Fruit fly (Drosophila melanogaster) whole organism, prepupa: ENCODE measurements around the gene CG4962.

Source experiments
- Blimp-1 ChIP-seq: fragments of 200-800 bp; sonication (Bioruptor generic); optimal IDR thresholded peaks from 3 replicates; lab custom pipeline; 2017; ENCODE audit warnings: missing biosample characterization, missing genetic modification characterization, mild to moderate bottlenecking, moderate library complexity, missing genetic modification reagents
- CG10631 ChIP-seq: fragments of 200-800 bp; sonication (Bioruptor generic); optimal IDR thresholded peaks from 2 replicates; lab custom pipeline; 2016; ENCODE audit warnings: missing biosample characterization, missing genetic modification characterization
- CG11294 ChIP-seq: fragments of 200-800 bp; sonication (Bioruptor generic); IDR thresholded peaks from 2 replicates; pipeline ENCODE4 v1.3.6; 2022; ENCODE audit warnings: missing biosample characterization, missing genetic modification characterization
- CG11762 ChIP-seq: fragments of 200-800 bp; sonication (Bioruptor generic); optimal IDR thresholded peaks from 3 replicates; lab custom pipeline; 2016; ENCODE audit warnings: missing biosample characterization, missing genetic modification characterization; ENCODE audit not compliant: insufficient read depth
- CG11902 ChIP-seq: fragments of 200-800 bp; sonication (Bioruptor generic); optimal IDR thresholded peaks from 3 replicates; lab custom pipeline; 2016; ENCODE audit warnings: missing biosample characterization, missing genetic modification characterization
- CG15336 ChIP-seq: fragments of 200-800 bp; sonication (Bioruptor generic); IDR thresholded peaks from 2 replicates; pipeline ENCODE4 v1.3.6; 2022; ENCODE audit warnings: missing biosample characterization, missing genetic modification characterization
- CG1621 ChIP-seq: fragments of 200-800 bp; sonication (Bioruptor generic); optimal IDR thresholded peaks from 3 replicates; lab custom pipeline; 2018; ENCODE audit warnings: missing biosample characterization, mild to moderate bottlenecking, missing genetic modification characterization
- CG31627 ChIP-seq: fragments of 200-800 bp; sonication (Bioruptor generic); optimal IDR thresholded peaks from 3 replicates; lab custom pipeline; 2016; ENCODE audit warnings: missing biosample characterization, missing genetic modification characterization
- CG34406 ChIP-seq: fragments of 200-800 bp; sonication (Bioruptor generic); optimal IDR thresholded peaks from 3 replicates; lab custom pipeline; 2016; ENCODE audit warnings: missing biosample characterization, missing genetic modification characterization
- CG4318 ChIP-seq: fragments of 200-800 bp; sonication (Bioruptor generic); optimal IDR thresholded peaks from 3 replicates; lab custom pipeline; 2017; ENCODE audit warnings: missing biosample characterization, mild to moderate bottlenecking, missing genetic modification characterization
- CG6163 ChIP-seq: fragments of 200-800 bp; sonication (Bioruptor generic); IDR thresholded peaks from 3 replicates; pipeline ENCODE4 v1.3.6; 2022; ENCODE audit warnings: missing biosample characterization, missing genetic modification characterization
- CG6792 ChIP-seq: fragments of 200-800 bp; sonication (Bioruptor generic); optimal IDR thresholded peaks from 3 replicates; lab custom pipeline; 2016; ENCODE audit warnings: missing biosample characterization, missing genetic modification characterization
- CG6854 ChIP-seq: fragments of 200-800 bp; sonication (Bioruptor generic); optimal IDR thresholded peaks from 2 replicates; lab custom pipeline; 2017; ENCODE audit warnings: missing biosample characterization, mild to moderate bottlenecking, missing genetic modification characterization
- CG7368 ChIP-seq: fragments of 200-800 bp; sonication (Bioruptor generic); optimal IDR thresholded peaks from 3 replicates; lab custom pipeline; 2016; ENCODE audit warnings: missing biosample characterization, missing genetic modification characterization
- CG8119 ChIP-seq: fragments of 200-800 bp; sonication (Bioruptor generic); IDR thresholded peaks from 3 replicates; pipeline ENCODE4 v1.3.6; 2022; ENCODE audit warnings: missing biosample characterization, missing genetic modification characterization
- CG8319 ChIP-seq: fragments of 200-800 bp; sonication (Bioruptor generic); optimal IDR thresholded peaks from 3 replicates; lab custom pipeline; 2016; ENCODE audit warnings: missing biosample characterization, missing genetic modification characterization
- CG8632 ChIP-seq: fragments of 200-800 bp; sonication (Bioruptor generic); optimal IDR thresholded peaks from 3 replicates; lab custom pipeline; 2016; ENCODE audit warnings: missing biosample characterization, missing genetic modification characterization
- Eip75B ChIP-seq: fragments of 200-800 bp; sonication (Bioruptor generic); optimal IDR thresholded peaks from 3 replicates; lab custom pipeline; 2016; ENCODE audit warnings: missing biosample characterization, missing genetic modification characterization
- Eip78C ChIP-seq: fragments of 200-800 bp; sonication (Bioruptor generic); peaks from one replicate; lab custom pipeline; 2016; ENCODE audit warnings: missing biosample characterization, missing genetic modification characterization
- Eip93F ChIP-seq: fragments of 200-800 bp; sonication (Bioruptor generic); optimal IDR thresholded peaks from 2 replicates; lab custom pipeline; 2016; ENCODE audit warnings: missing biosample characterization, mild to moderate bottlenecking, missing genetic modification characterization
- Gug ChIP-seq: fragments of 200-800 bp; sonication (Bioruptor generic); IDR thresholded peaks from 2 replicates; pipeline ENCODE4 v1.3.6; 2022; ENCODE audit warnings: missing biosample characterization, missing genetic modification characterization
- Hr38 ChIP-seq: sonication (Bioruptor generic); optimal IDR thresholded peaks from 2 replicates; lab custom pipeline; 2016; ENCODE audit warnings: missing biosample characterization, missing genetic modification characterization
- Hr4 ChIP-seq: fragments of 200-800 bp; sonication (Bioruptor generic); optimal IDR thresholded peaks from 3 replicates; lab custom pipeline; 2016; ENCODE audit warnings: missing biosample characterization, missing genetic modification characterization
- OdsH ChIP-seq: fragments of 200-800 bp; sonication (Bioruptor generic); optimal IDR thresholded peaks from 3 replicates; lab custom pipeline; 2016; ENCODE audit warnings: missing biosample characterization, missing genetic modification characterization
- Smox ChIP-seq: fragments of 200-800 bp; sonication (Bioruptor generic); optimal IDR thresholded peaks from 3 replicates; lab custom pipeline; 2016; ENCODE audit warnings: missing biosample characterization, missing genetic modification characterization
- Sox102F ChIP-seq: fragments of 200-800 bp; sonication (Bioruptor generic); optimal IDR thresholded peaks from 2 replicates; lab custom pipeline; 2016; ENCODE audit warnings: missing biosample characterization, mild to moderate bottlenecking, missing genetic modification characterization
- acj6 ChIP-seq: fragments of 200-800 bp; sonication (Bioruptor generic); optimal IDR thresholded peaks from 3 replicates; lab custom pipeline; 2016; ENCODE audit warnings: missing biosample characterization, missing genetic modification characterization
- cyc ChIP-seq: fragments of 200-800 bp; sonication (Bioruptor generic); optimal IDR thresholded peaks from 3 replicates; lab custom pipeline; 2016; ENCODE audit warnings: missing biosample characterization, missing genetic modification characterization
- eg ChIP-seq: fragments of 200-800 bp; sonication (Bioruptor generic); IDR thresholded peaks from 3 replicates; pipeline ENCODE4 v1.3.6; 2022; ENCODE audit warnings: missing biosample characterization, missing genetic modification characterization
- fd85E ChIP-seq: fragments of 200-800 bp; sonication (Bioruptor generic); optimal IDR thresholded peaks from 3 replicates; lab custom pipeline; 2016; ENCODE audit warnings: missing biosample characterization, missing genetic modification characterization
- lz ChIP-seq: fragments of 200-800 bp; sonication (Bioruptor generic); optimal IDR thresholded peaks from 3 replicates; lab custom pipeline; 2016; ENCODE audit warnings: missing biosample characterization, missing genetic modification characterization
- net ChIP-seq: fragments of 200-800 bp; sonication (Bioruptor generic); optimal IDR thresholded peaks from 3 replicates; lab custom pipeline; 2016; ENCODE audit warnings: missing biosample characterization, missing genetic modification characterization
- salr ChIP-seq, 2 experiments: fragments of 200-800 bp; sonication (Bioruptor generic); optimal IDR thresholded peaks; 3 replicates each; lab custom pipeline; 2016 to 2018; ENCODE audit warnings: missing biosample characterization in 2 of 2, missing genetic modification characterization in 2 of 2, mild to moderate bottlenecking in 1 of 2
- svp ChIP-seq: fragments of 200-800 bp; sonication (Bioruptor generic); peaks from one replicate; lab custom pipeline; 2016; ENCODE audit warnings: missing biosample characterization, missing genetic modification characterization

CG4962 gene

dm6 chr3L:16295447-16295846 is at the start of gene CG4962:
CG4962 (minus strand) TSS chr3L:16295547.
- TF ChIP-seq OdsH (GFP tag; lab: Kevin White, UChicago) (no peak), svp (GFP tag; lab: Kevin White, UChicago) (no peak), CG8632 (GFP tag; lab: Kevin White, UChicago) (no peak), lz (GFP tag; lab: Kevin White, UChicago) (no peak), CG11902 (GFP tag; lab: Kevin White, UChicago) (no peak), Eip93F (GFP tag; lab: Kevin White, UChicago) (no peak), Eip75B (no peak), Smox (GFP tag; lab: Kevin White, UChicago) (no peak), CG1621 (no peak), CG31627 (GFP tag; lab: Kevin White, UChicago) (no peak), CG7368 (GFP tag; lab: Kevin White, UChicago) (no peak), acj6 (GFP tag; lab: Kevin White, UChicago) (no peak)

dm6 chr3L:16339873-16340272 is 44.5 kb upstream of the CG4962 start:
- TF ChIP-seq CG6854 (no peak), Blimp-1 (GFP tag; lab: Kevin White, UChicago) (peak; percentile 90), CG1621 (no peak), CG10631 (GFP tag; lab: Kevin White, UChicago) (no peak)

DNA sequence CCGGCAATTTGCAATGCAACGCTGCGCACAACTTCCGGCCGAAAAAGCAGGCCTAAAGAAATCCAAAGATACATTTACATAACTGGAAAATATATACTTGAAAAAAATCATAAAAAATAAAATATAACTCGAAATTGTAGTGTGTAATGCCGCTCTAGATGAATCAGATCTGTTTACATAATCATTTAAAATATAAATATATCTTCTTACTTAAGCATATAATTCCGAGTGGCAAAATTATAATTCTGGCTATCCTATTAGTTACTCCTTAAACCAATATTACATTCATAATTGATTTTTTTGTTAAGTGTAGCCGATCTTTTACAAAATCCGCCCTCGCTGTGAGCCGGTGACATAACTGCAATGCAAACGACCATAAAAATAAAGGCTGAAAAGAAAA is 44.1 kb upstream of the CG4962 start:
- no peak for TF ChIP-seq Hr38
- TF ChIP-seq fd85E (GFP tag; lab: Kevin White, UChicago): no peak
- no peak for TF ChIP-seq CG10631 (GFP tag; lab: Kevin White, UChicago)
- TF ChIP-seq CG8119 (GFP tag; lab: Robert Waterston, UW): peak; percentile 74
- no peak for TF ChIP-seq svp (GFP tag; lab: Kevin White, UChicago)
- peak in 1 of 2 experiments; percentile 15 for TF ChIP-seq salr (GFP tag; optimal IDR thresholded peaks at IDR 0.05; lab: Kevin White, UChicago)
- peak; percentile 28 for TF ChIP-seq CG4318 (GFP tag; lab: Kevin White, UChicago)
- peak; percentile 81 for TF ChIP-seq Eip78C (GFP tag; lab: Kevin White, UChicago)
- TF ChIP-seq CG15336 (GFP tag; lab: Robert Waterston, UW): peak; percentile 69
- TF ChIP-seq CG34406 (GFP tag; lab: Kevin White, UChicago): peak; percentile 9
- no peak for TF ChIP-seq CG8632 (GFP tag; lab: Kevin White, UChicago)
- peak; percentile 31; the same call in 1 of the 3 replicates for TF ChIP-seq eg (GFP tag; lab: Robert Waterston, UW)
- TF ChIP-seq Hr4 (GFP tag; lab: Kevin White, UChicago): peak; percentile 64
- TF ChIP-seq CG6163 (GFP tag; lab: Robert Waterston, UW): peak; percentile 34; the same call in 1 of the 3 replicates
- TF ChIP-seq Sox102F (GFP tag; lab: Kevin White, UChicago): no peak

DNA sequence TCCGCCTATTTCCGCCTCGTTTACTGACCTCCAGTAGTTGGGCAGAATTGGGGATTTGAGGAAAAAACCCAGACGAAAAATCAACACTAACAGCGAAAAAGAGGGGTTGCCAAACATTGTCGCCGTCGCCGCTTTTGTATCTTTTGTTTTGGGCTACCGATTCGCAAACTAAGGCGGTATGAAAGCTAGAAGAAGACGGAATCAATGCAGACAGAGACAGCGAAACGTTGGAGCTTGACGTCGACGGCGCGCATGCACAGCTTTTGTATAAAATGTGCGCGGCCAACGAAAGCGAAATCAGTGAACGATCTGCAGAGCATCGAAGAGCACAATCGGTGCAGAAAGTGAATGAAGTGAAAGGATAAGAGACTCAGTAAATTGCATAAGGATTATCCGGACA is 43.4 kb upstream of the CG4962 start, which contains the start of gene CG4998:
Gene CG4998 (plus strand): TSS at position 301 of the 400 bp plus-strand sequence.
- TF ChIP-seq Blimp-1 (GFP tag; lab: Kevin White, UChicago) (peak; percentile 75), Eip78C (GFP tag; lab: Kevin White, UChicago) (no peak)
- TF ChIP-seq, all 60 proteins: peak for 1

DNA sequence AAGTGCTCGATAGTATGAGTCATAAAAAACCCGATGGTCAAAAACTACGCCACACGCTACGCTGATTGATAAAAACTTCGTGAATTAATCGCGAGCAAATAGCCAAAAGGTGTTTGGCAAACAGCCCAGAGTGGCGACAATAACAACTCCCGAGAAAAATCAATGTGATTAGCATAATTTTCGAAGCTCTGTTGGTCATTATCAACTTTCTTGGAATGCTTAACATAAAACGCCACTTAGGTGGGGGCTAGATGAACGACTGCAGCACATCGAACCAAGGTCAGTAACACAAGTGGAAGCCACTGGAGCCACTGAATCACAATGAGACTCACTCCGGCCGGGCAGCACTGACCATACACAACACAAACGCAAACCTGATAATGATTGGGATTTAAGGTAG is 42.4 kb upstream of the CG4962 start:
- TF ChIP-seq Gug (no peak), CG11294 (GFP tag; lab: Robert Waterston, UW) (no peak), CG6792 (GFP tag; lab: Kevin White, UChicago) (no peak), svp (GFP tag; lab: Kevin White, UChicago) (no peak), CG8632 (GFP tag; lab: Kevin White, UChicago) (no peak), net (GFP tag; lab: Kevin White, UChicago) (no peak), Eip93F (GFP tag; lab: Kevin White, UChicago) (no peak), CG11762 (GFP tag; lab: Kevin White, UChicago) (no peak), CG8319 (GFP tag; lab: Kevin White, UChicago) (no peak), cyc (no peak)
- TF ChIP-seq, all 60 proteins: peak for 0
